Fruit fly (Drosophila melanogaster) whole organism, adult: Measurements from ENCODE around the gene Sgs1.
A peak's percentile ranks its signal among the peaks of the same experiment; 100 is the strongest.

ENCODE experiments used
- CG11617 ChIP-seq: fragments of 200-800 bp; sonication (Bioruptor generic); optimal IDR thresholded peaks from 2 replicates; lab custom pipeline; 2017; ENCODE audit warnings: mild to moderate bottlenecking, missing biosample characterization, missing genetic modification reagents, missing genetic modification characterization
- CG12768 ChIP-seq: fragments of 200-800 bp; sonication (Bioruptor generic); optimal IDR thresholded peaks from 2 replicates; lab custom pipeline; 2017; ENCODE audit warnings: missing biosample characterization, missing genetic modification characterization, mild to moderate bottlenecking, moderate library complexity, missing genetic modification reagents
- CG14711 ChIP-seq: fragments of 200-800 bp; sonication (Bioruptor generic); optimal IDR thresholded peaks from 2 replicates; lab custom pipeline; 2018; ENCODE audit warnings: missing biosample characterization, mild to moderate bottlenecking, missing genetic modification characterization, moderate library complexity
- CG1620 ChIP-seq: fragments of 200-800 bp; sonication (Bioruptor generic); optimal IDR thresholded peaks from 2 replicates; lab custom pipeline; 2016; ENCODE audit warnings: missing biosample characterization, missing genetic modification characterization
- CG33017 ChIP-seq: fragments of 200-800 bp; sonication (Bioruptor generic); optimal IDR thresholded peaks from 2 replicates; lab custom pipeline; 2018; ENCODE audit warnings: missing biosample characterization, mild to moderate bottlenecking, missing genetic modification characterization, moderate library complexity
- CG5204 ChIP-seq: fragments of 200-800 bp; sonication (Bioruptor generic); optimal IDR thresholded peaks from 2 replicates; lab custom pipeline; 2016; ENCODE audit warnings: missing biosample characterization, missing genetic modification characterization
- CG7045 ChIP-seq: fragments of 200-800 bp; sonication (Bioruptor generic); optimal IDR thresholded peaks from 2 replicates; lab custom pipeline; 2017; ENCODE audit warnings: missing biosample characterization, mild to moderate bottlenecking, missing genetic modification characterization
- CG7101 ChIP-seq: fragments of 200-800 bp; sonication (Bioruptor generic); optimal IDR thresholded peaks from 2 replicates; lab custom pipeline; 2018; ENCODE audit warnings: missing biosample characterization, mild to moderate bottlenecking, missing genetic modification characterization, moderate library complexity
- Clk ChIP-seq: fragments of 200-800 bp; sonication (Bioruptor generic); optimal IDR thresholded peaks from 2 replicates; lab custom pipeline; 2017; ENCODE audit warnings: missing biosample characterization, missing genetic modification characterization
- Crg-1 ChIP-seq: fragments of 200-800 bp; sonication (Bioruptor generic); optimal IDR thresholded peaks from 2 replicates; lab custom pipeline; 2016; ENCODE audit warnings: missing biosample characterization, missing genetic modification characterization
- Hr96 ChIP-seq: fragments of 200-800 bp; sonication (Bioruptor generic); optimal IDR thresholded peaks from 2 replicates; lab custom pipeline; 2016; ENCODE audit warnings: missing biosample characterization, missing genetic modification characterization
- Mnt ChIP-seq: fragments of 200-800 bp; sonication (Bioruptor generic); optimal IDR thresholded peaks from 2 replicates; lab custom pipeline; 2016; ENCODE audit warnings: missing biosample characterization, mild to moderate bottlenecking, missing genetic modification characterization
- bab1 ChIP-seq: fragments of 200-800 bp; sonication (Bioruptor generic); optimal IDR thresholded peaks from 3 replicates; lab custom pipeline; 2019; ENCODE audit warnings: missing biosample characterization, mild to moderate bottlenecking, missing genetic modification characterization, moderate library complexity
- cic ChIP-seq: fragments of 200-800 bp; sonication (Bioruptor generic); optimal IDR thresholded peaks from 2 replicates; lab custom pipeline; 2017; ENCODE audit warnings: missing biosample characterization, mild to moderate bottlenecking, missing genetic modification characterization, moderate library complexity
- cnc ChIP-seq, 2 experiments: fragments of >200 bp; optimal IDR thresholded peaks; 2 replicates each; lab custom pipeline; 2017
- kay ChIP-seq: fragments of 200-800 bp; sonication (Bioruptor generic); peaks from one replicate; lab custom pipeline; 2016; ENCODE audit warnings: missing biosample characterization, missing genetic modification characterization, borderline replicate concordance
- ovo ChIP-seq: fragments of 200-800 bp; sonication (Bioruptor generic); optimal IDR thresholded peaks from 2 replicates; lab custom pipeline; 2016; ENCODE audit warnings: missing biosample characterization, missing genetic modification characterization
- pad ChIP-seq: fragments of 200-800 bp; sonication (Bioruptor generic); optimal IDR thresholded peaks from 3 replicates; lab custom pipeline; 2017; ENCODE audit warnings: missing biosample characterization, missing genetic modification characterization, mild to moderate bottlenecking, moderate library complexity, missing genetic modification reagents
- tj ChIP-seq: fragments of 200-800 bp; sonication (Bioruptor generic); optimal IDR thresholded peaks from 3 replicates; lab custom pipeline; 2017; ENCODE audit warnings: missing biosample characterization, mild to moderate bottlenecking, missing genetic modification characterization, moderate library complexity
- toe ChIP-seq: fragments of 200-800 bp; sonication (Bioruptor generic); optimal IDR thresholded peaks from 2 replicates; lab custom pipeline; 2016; ENCODE audit warnings: missing biosample characterization, missing genetic modification characterization

Sgs1 gene

DNA sequence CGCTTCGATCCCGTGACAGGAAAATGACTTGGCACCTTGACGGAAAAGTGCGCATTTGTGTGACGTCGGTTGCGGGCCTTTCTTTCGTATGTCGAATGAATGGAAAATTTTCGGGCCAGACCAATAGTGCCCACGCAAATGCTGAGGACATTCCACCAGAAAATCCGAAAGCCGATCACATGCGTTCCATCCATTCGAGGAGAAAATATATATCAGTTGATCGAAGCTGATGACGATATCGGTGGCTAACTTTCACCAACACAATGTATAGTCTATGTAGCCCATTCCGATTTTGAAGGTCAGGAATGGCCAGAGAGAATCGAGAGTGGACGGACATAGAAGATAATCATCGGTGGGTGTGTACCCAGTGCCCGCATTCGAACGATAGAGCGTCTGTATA, 39.0 kb upstream of the Sgs1 start:
- no peak for TF ChIP-seq CG11617 (GFP tag; lab: Kevin White, UChicago)
- TF ChIP-seq CG33017 (tag; lab: Kevin White, UChicago): no peak
- no peak for TF ChIP-seq tj
- no peak for TF ChIP-seq ovo
- TF ChIP-seq cnc (optimal IDR thresholded peaks at IDR 0.05; lab: Kevin White, UChicago): peak in 1 of 2 experiments; percentile 40
- no peak for TF ChIP-seq kay (GFP tag; lab: Kevin White, UChicago)
- TF ChIP-seq Hr96 (GFP tag; lab: Kevin White, UChicago): no peak

DNA sequence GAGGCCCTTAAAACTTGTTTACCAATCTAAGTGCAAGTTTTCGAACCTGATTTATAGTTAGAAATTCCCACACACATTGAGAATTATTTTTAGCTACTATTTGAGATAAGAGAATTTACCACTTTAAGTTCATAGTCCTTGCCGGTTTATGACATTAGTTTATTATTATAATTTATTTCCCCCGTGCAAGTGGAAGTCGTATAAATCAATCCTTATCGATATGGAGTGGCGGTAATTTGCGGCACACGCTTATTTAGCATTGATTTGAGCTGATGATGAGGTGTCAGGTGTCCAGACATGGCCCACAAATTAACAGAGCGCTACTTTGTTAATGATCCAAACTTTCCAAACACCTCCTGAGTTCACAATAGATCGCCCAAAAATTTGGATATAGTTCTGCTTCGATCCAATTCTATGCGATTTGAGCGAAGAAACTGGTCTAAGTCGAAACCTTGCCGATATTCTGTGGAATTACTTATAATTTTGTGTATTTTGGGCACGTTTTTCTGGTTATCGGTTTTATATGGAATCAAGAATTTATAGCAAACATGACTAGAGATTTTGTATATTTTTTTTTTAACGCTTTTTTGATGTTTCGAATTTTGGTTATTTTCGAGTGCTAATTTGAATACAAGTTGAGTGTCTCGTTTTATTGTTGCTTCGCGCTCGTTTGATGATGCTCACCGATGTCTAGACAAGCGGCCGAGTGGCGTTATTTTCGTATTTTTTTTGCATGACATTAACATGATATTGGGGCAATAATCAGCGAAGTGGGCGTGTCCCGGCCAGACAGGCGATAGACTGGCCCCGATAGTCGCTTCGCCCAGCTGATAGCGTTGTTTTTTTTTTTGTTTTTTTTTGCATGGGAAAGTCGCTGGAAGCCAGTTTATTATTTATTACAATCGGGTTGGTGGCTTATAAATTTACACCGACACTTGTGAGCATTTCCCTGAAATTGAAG, 37.3 kb upstream of the Sgs1 start:
- no peak for TF ChIP-seq CG33017 (tag; lab: Kevin White, UChicago)
- no peak for TF ChIP-seq CG14711 (tag; lab: Kevin White, UChicago)
- no peak for TF ChIP-seq Clk (GFP tag; lab: Kevin White, UChicago)
- no peak for TF ChIP-seq toe (GFP tag; lab: Kevin White, UChicago)
- TF ChIP-seq pad (GFP tag; lab: Kevin White, UChicago): no peak
- TF ChIP-seq cnc (optimal IDR thresholded peaks at IDR 0.05; lab: Kevin White, UChicago): no peak
- no peak for TF ChIP-seq Crg-1 (GFP tag; lab: Kevin White, UChicago)
- TF ChIP-seq CG12768: no peak
- TF ChIP-seq Hr96 (GFP tag; lab: Kevin White, UChicago): no peak
- TF ChIP-seq CG1620 (GFP tag; lab: Kevin White, UChicago): no peak
- no peak for TF ChIP-seq CG5204 (GFP tag; lab: Kevin White, UChicago)
- no peak for TF ChIP-seq ovo

DNA sequence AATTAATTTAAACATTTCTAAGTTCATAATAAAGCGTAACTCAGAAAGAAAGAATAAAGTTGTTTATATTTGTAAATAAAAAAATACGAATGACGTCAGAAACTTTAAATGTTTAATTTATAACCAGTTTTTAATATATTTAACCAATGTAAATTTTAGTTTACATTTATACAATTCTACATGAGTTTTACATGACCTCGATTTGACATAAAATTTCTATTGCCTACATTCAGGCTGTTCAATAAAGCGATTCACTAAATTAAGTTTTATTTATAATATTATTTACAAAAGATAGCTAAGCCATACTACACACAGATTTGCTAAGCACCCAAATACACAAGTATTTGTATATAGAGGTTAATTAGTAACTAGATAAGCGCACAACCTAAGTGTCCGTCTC, 33.4 kb upstream of the Sgs1 start:
- TF ChIP-seq CG14711 (tag; lab: Kevin White, UChicago) (no peak), CG7101 (tag; lab: Kevin White, UChicago) (no peak), Crg-1 (GFP tag; lab: Kevin White, UChicago) (no peak), ovo (no peak), kay (GFP tag; lab: Kevin White, UChicago) (no peak), cnc (optimal IDR thresholded peaks at IDR 0.05; lab: Kevin White, UChicago) (no peak), pad (GFP tag; lab: Kevin White, UChicago) (no peak), Clk (GFP tag; lab: Kevin White, UChicago) (no peak), CG12768 (no peak), CG7045 (GFP tag; lab: Kevin White, UChicago) (no peak)

DNA sequence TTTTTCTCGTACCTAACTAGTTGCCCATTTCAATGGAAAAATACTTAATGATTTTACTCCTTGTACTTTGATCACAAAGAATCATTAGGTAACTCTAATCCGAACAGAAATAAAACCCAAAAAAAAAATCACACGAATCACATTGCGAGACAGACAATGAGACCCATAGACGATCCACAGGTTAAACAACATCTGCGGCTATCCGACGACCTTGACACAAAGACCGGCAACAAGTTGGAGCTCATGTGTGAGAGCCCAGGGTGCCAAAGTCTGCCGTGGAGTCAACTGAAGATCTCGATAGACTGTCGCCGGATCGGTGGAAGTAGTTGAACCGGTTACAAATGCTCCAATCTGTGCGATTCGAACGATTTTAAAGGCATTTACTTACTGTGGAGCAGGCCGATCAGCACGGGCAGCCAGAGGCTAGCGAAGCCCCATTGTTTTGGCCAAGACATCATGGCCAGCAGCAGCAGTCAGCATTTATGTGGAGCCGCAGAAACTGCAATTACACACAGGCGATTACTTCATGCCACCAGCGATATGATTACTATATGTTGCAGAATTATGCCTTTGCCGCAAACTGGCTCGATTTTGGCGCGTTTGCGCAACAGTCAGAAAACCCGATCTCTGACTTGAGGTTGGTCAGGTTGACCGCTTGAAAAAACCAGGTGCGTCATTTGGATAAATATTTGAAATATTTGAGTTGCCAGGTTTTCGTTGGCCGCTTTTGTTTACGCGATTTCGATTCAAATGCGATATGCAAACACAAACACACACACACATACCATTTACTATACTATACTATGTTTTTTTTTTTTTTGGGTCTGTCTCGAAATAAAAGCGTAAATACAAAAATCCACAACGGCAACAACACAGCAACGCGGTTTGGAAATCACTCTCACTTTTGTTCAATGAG, 31.6 kb upstream of the Sgs1 start:
- TF ChIP-seq CG14711 (tag; lab: Kevin White, UChicago): no peak
- TF ChIP-seq Mnt (GFP tag; lab: Kevin White, UChicago): no peak
- TF ChIP-seq CG1620 (GFP tag; lab: Kevin White, UChicago): no peak
- no peak for TF ChIP-seq Hr96 (GFP tag; lab: Kevin White, UChicago)
- TF ChIP-seq Clk (GFP tag; lab: Kevin White, UChicago): no peak
- no peak for TF ChIP-seq toe (GFP tag; lab: Kevin White, UChicago)
- TF ChIP-seq tj: no peak
- no peak for TF ChIP-seq CG5204 (GFP tag; lab: Kevin White, UChicago)
- no peak for TF ChIP-seq pad (GFP tag; lab: Kevin White, UChicago)
- TF ChIP-seq CG11617 (GFP tag; lab: Kevin White, UChicago): no peak
- TF ChIP-seq CG33017 (tag; lab: Kevin White, UChicago): no peak
- no peak for TF ChIP-seq cnc (optimal IDR thresholded peaks at IDR 0.05; lab: Kevin White, UChicago)
- TF ChIP-seq CG12768: no peak
- TF ChIP-seq CG7045 (GFP tag; lab: Kevin White, UChicago): no peak
- TF ChIP-seq ovo: no peak
- no peak for TF ChIP-seq bab1 (GFP tag; lab: Kevin White, UChicago)
- TF ChIP-seq cic (GFP tag; lab: Kevin White, UChicago): no peak
- TF ChIP-seq CG7101 (tag; lab: Kevin White, UChicago): no peak

DNA sequence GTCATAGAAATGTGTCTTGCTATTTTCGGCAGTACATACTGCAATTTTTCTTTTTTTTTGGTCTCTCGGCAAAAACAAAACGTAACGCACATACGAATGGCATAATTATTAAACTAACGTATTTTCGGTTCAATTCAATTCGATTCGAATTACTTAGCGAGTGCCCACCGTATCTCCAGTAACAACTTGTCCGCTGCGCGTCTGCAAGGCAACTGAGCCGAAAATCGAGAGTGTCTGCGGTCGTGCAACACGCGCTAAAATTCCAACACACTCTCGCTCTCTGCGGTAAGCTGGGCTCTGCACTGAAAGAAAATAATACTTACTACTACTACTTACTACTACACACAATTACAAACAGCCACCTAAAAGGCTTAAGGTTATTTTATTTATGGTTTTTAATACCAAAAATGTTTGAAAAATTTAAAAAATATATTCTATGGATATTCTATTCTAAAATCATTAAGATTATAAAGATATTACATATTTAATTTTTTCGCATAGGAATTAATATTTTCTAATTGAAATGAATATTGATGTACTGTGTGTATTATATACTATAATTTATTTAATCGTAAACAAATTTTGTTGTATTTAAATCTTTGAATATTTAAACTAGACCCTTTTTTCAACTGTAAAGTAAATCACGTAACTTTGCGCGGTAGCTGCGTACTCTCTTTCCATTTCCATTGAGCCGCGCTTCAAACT, 30.5 kb upstream of the Sgs1 start, which contains the start of gene snsl:
TSS of gene snsl (minus strand) at position 217 of the 705 bp plus-strand sequence.
- TF ChIP-seq CG5204 (GFP tag; lab: Kevin White, UChicago) (no peak), toe (GFP tag; lab: Kevin White, UChicago) (no peak), Mnt (GFP tag; lab: Kevin White, UChicago) (no peak), Clk (GFP tag; lab: Kevin White, UChicago) (no peak), pad (GFP tag; lab: Kevin White, UChicago) (no peak), CG7045 (GFP tag; lab: Kevin White, UChicago) (no peak), cic (GFP tag; lab: Kevin White, UChicago) (no peak), CG7101 (tag; lab: Kevin White, UChicago) (peak; percentile 7), Hr96 (GFP tag; lab: Kevin White, UChicago) (no peak), CG12768 (no peak), CG1620 (GFP tag; lab: Kevin White, UChicago) (no peak), CG33017 (tag; lab: Kevin White, UChicago) (no peak), cnc (optimal IDR thresholded peaks at IDR 0.05; lab: Kevin White, UChicago) (no peak), Crg-1 (GFP tag; lab: Kevin White, UChicago) (no peak), kay (GFP tag; lab: Kevin White, UChicago) (no peak), bab1 (GFP tag; lab: Kevin White, UChicago) (peak; percentile 10), CG14711 (tag; lab: Kevin White, UChicago) (no peak)
